Worm (Caenorhabditis elegans): ENCODE data around the gene grl-12.

- TF ChIP-seq nhr-19 (GFP tag; conservative IDR thresholded peaks at IDR 0.05): no peak
- TF ChIP-seq hpl-2 (GFP tag; optimal IDR thresholded peaks at IDR 0.05): no peak
- no peak for TF ChIP-seq unc-62 (GFP tag; optimal IDR thresholded peaks at IDR 0.05)
- TF ChIP-seq lin-13 (GFP tag; optimal IDR thresholded peaks at IDR 0.05): no peak
- TF ChIP-seq fos-1 (tag; optimal IDR thresholded peaks at IDR 0.05): no peak
- no peak for TF ChIP-seq egl-27 (tag; optimal IDR thresholded peaks at IDR 0.05)
- TF ChIP-seq snpc-4 (tag; optimal IDR thresholded peaks at IDR 0.05): no peak
- no peak for TF ChIP-seq zag-1 (tag; optimal IDR thresholded peaks at IDR 0.05)
- TF ChIP-seq alr-1 (tag; optimal IDR thresholded peaks at IDR 0.05; ENCODE audit: borderline replicate concordance): no peak
- no peak for TF ChIP-seq lin-15B (tag; optimal IDR thresholded peaks at IDR 0.05)
Observed at ce11 chrV:8608483-8608882, 28.3 kb downstream of the grl-12 start.
